Worm (Caenorhabditis elegans): Measurements from ENCODE around the gene F21G4.6.

Gene F21G4.6

DNA sequence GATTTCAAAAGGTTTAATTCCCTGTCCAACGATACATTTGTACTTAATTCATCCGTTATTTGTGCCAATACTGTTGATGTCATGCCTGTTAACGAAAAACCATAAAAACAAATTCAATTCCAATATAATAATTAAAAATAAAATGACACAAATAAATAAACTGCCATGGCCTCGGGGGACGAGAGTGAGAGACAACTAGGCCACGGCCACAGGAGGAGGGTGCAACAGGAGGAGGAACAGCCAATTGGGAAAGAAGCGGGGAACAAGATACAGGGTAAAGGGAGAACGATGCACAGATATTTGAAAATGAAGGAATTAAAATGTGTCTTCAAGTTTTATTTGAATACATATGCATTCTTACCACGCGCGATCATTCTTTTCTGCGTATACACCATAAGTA is at the start of gene F21G4.6:
Gene F21G4.6, minus strand, starts transcription at position 87 of the 400 bp plus-strand sequence.
- TF ChIP-seq dao-5 (tag; optimal IDR thresholded peaks at IDR 0.05): no peak
- no peak for TF ChIP-seq him-1 (tag; optimal IDR thresholded peaks at IDR 0.05)
- TF ChIP-seq W03F9.2 (tag; optimal IDR thresholded peaks at IDR 0.05): no peak

- no peak for TF ChIP-seq him-1 (tag; optimal IDR thresholded peaks at IDR 0.05)
- no peak for TF ChIP-seq W03F9.2 (tag; optimal IDR thresholded peaks at IDR 0.05)
- no peak for TF ChIP-seq dao-5 (tag; optimal IDR thresholded peaks at IDR 0.05)
Observed at ce11 chrX:9965275-9965674, 48.0 kb upstream of the F21G4.6 start, which contains the start of gene pssy-1. TSS of gene pssy-1 (plus strand) at chrX:9965592.

DNA sequence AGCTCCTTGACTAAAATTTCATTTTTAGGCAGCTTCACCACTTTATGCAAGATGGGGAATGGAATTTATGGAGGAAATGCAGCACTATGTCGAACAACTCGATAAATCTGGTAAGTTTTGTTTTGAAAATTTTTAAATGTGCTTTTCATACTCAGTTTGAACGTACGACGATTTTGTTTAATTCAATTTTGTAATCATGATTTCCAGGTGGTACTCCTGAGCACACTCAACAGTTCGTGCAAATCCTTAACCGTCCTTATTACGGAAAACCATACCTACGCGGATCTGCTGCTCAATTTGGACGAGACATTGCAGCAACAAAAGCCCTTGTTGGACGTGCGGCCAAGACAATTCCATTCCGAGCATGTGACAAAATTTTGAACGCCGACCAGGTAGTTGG is 45.3 kb upstream of the F21G4.6 start:
- TF ChIP-seq W03F9.2 (tag; optimal IDR thresholded peaks at IDR 0.05) (no peak), dao-5 (tag; optimal IDR thresholded peaks at IDR 0.05) (no peak), him-1 (tag; optimal IDR thresholded peaks at IDR 0.05) (no peak)

DNA sequence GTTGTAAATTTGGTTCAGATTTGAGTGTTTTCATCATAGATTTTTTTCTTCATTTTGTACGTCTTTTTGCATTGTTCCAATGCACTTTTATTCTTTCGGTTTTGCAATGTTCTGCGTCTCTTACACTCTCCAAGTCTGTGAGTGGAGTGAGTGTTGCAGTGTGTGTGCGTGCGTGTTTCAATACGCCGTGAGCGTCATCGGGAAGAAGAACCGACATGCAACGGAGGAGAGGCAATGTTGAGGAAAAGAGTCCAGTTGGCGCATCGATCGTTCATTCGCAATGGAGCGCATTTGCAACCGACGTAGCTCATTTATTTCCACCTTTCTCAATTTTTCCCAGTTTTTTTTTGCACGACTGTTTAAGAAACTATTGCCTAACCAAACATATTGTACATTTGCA is 41.3 kb upstream of the F21G4.6 start, which contains the start of gene ZC506.1:
Gene ZC506.1, plus strand, starts transcription at position 400 of the 400 bp plus-strand sequence.
- TF ChIP-seq W03F9.2 (tag; optimal IDR thresholded peaks at IDR 0.05) (peak; percentile 91), him-1 (tag; optimal IDR thresholded peaks at IDR 0.05) (peak; percentile 90), dao-5 (tag; optimal IDR thresholded peaks at IDR 0.05) (peak; percentile 31)

DNA sequence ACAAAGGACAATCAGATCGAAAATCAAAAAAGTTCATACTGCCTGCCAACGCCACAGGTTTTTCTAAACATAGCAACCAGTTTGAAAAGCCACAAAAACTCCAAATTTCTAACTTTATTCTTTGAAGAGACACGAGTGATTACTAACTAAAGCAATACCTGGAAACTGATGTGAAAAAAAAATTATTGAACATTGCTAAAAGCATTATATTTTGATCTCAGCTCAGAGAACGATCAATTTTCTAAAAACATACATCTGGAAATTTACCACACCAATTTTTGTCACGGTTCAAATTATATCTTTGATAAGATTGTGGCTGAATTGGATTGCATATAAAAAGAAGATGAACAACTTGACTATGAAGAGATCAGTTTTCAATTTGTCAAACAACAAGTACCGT is 40.2 kb upstream of the F21G4.6 start:
- TF ChIP-seq dao-5 (tag; optimal IDR thresholded peaks at IDR 0.05) (no peak), W03F9.2 (tag; optimal IDR thresholded peaks at IDR 0.05) (no peak), him-1 (tag; optimal IDR thresholded peaks at IDR 0.05) (no peak)

DNA sequence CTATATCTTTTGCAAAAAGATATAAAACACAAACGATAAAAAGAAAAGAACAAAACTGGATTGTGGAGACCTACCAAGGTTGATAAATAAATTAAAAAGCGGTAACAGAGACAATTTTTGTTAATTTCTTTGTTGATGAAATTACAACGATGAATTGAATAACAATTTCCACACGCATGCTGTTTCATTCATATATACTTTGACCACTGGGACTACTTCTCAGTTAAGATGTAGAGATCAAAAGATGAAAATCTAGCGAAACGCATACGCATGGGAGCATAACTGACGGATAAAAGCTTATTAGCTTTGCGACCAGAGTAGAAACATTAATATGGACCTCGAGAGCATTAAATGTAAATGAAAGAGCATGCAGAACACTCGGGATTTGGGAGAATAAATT is 38.8 kb upstream of the F21G4.6 start:
- TF ChIP-seq dao-5 (tag; optimal IDR thresholded peaks at IDR 0.05) (no peak), him-1 (tag; optimal IDR thresholded peaks at IDR 0.05) (no peak)

- no peak for TF ChIP-seq him-1 (tag; optimal IDR thresholded peaks at IDR 0.05)
- TF ChIP-seq dao-5 (tag; optimal IDR thresholded peaks at IDR 0.05): no peak
- no peak for TF ChIP-seq W03F9.2 (tag; optimal IDR thresholded peaks at IDR 0.05)
Observed at ce11 chrX:9954483-9955041, 37.3 kb upstream of the F21G4.6 start, which contains the start of gene cysl-1. TSS of gene cysl-1 (minus strand) at chrX:9954533.

ce11 chrX:9948963-9949362 is 31.7 kb upstream of the F21G4.6 start, which contains the start of gene nas-37:
TSS of gene nas-37 (minus strand) at chrX:9949063.
- TF ChIP-seq him-1 (tag; optimal IDR thresholded peaks at IDR 0.05): no peak
- no peak for TF ChIP-seq dao-5 (tag; optimal IDR thresholded peaks at IDR 0.05)
- TF ChIP-seq W03F9.2 (tag; optimal IDR thresholded peaks at IDR 0.05): no peak

DNA sequence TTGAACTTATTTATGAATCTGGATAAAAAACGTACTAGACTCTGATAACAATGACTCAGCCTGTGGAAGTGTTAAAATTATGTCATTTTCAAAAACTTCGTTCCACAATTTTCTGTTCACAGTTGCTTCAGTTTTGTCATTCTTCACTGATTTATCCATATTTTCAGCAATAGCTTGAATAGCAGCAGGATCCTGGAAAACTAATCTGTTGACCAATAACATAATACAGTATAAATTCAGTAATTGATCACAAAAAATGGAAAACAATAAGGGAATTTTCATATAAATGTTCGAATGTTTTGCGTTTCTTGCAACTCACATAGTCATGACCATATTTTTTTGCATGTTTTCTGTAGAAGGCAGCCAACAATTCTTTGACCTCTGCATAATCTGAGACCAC is 31.3 kb upstream of the F21G4.6 start:
- no peak for TF ChIP-seq him-1 (tag; optimal IDR thresholded peaks at IDR 0.05)

DNA sequence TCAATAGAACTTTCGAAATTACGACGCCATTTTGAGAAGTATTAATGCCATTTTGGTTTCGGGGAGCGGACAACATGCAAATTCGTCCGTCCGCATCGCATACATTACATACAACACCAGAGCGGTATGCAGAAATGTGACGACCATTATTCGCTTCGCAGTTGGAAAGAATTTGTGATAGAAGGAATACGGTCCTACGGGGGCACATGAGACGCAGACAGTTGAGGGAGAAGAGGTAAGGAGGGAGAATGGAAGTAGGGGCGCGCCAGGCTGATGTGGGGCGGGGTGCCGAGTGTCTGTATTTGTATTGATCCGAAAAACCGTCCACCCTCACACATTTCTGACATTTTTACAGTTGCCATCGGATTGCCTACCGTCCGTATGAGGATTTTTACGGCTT is 24.1 kb upstream of the F21G4.6 start:
- no peak for TF ChIP-seq him-1 (tag; optimal IDR thresholded peaks at IDR 0.05)
- no peak for TF ChIP-seq W03F9.2 (tag; optimal IDR thresholded peaks at IDR 0.05)
- no peak for TF ChIP-seq dao-5 (tag; optimal IDR thresholded peaks at IDR 0.05)

ce11 chrX:9940524-9940923 is 23.3 kb upstream of the F21G4.6 start:
- no peak for TF ChIP-seq him-1 (tag; optimal IDR thresholded peaks at IDR 0.05)

DNA sequence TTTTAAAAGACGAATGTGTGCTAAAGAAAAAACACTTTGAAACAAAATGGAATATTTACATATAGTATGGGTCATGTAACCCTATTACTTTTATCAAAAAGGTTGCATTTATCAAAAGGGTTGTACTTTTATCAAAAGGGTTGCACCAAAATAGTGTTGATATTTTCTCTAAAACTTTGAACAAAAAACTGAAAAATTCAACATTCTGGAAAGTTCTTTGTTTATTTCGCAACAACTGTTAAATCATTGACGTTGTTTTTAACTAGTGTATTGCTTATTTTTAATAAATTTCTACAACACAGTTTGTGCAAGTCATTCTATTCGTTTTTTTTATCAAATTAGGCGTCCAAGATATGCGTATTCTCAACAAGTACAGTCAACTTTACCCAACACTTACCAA is 21.3 kb upstream of the F21G4.6 start, which contains the start of the genes C17G1.5 and C17G1.14:
Gene C17G1.5, plus strand, starts transcription at position 266 of the 400 bp plus-strand sequence.
Gene C17G1.14, plus strand, starts transcription at position 277 of the 400 bp plus-strand sequence.
- TF ChIP-seq him-1 (tag; optimal IDR thresholded peaks at IDR 0.05): no peak
- TF ChIP-seq dao-5 (tag; optimal IDR thresholded peaks at IDR 0.05): no peak
- no peak for TF ChIP-seq W03F9.2 (tag; optimal IDR thresholded peaks at IDR 0.05)

- no peak for TF ChIP-seq him-1 (tag; optimal IDR thresholded peaks at IDR 0.05)
Observed at ce11 chrX:9938091-9938490, 20.8 kb upstream of the F21G4.6 start.

DNA sequence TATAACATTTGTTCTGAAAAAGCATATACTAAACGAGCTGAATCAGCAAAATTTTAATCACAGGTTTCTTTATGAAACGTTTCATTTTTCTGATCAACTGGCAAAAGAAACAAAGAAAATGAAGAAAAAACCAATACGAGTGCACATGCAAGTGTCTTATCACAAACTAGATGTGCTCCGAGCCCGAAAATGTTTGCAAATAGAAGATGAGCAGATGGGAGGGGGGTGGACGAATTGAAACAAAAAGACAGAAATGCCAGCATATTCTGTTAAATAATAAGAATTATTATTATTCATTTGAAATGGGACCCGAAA is 16.7 kb upstream of the F21G4.6 start:
- TF ChIP-seq him-1 (tag; optimal IDR thresholded peaks at IDR 0.05): no peak

ce11 chrX:9933291-9934008 is 16.2 kb upstream of the F21G4.6 start:
- TF ChIP-seq him-1 (tag; optimal IDR thresholded peaks at IDR 0.05): no peak
- no peak for TF ChIP-seq W03F9.2 (tag; optimal IDR thresholded peaks at IDR 0.05)
- TF ChIP-seq dao-5 (tag; optimal IDR thresholded peaks at IDR 0.05): no peak

Measured in whole organism, L4/young adult.